Fruit fly (Drosophila melanogaster) whole organism, embryonic: ENCODE measurements around the gene Aprt.

Experiments used
- Ada2b ChIP-seq: fragments of 200-800 bp; sonication (Bioruptor generic); IDR thresholded peaks from 2 replicates; pipeline ENCODE4 v1.3.6; 2022; ENCODE audit warnings: missing biosample characterization, missing genetic modification characterization
- Adf1 ChIP-seq: fragments of 200-800 bp; sonication (Bioruptor generic); IDR thresholded peaks from 2 replicates; pipeline ENCODE4 v1.3.6; 2022; ENCODE audit warnings: missing biosample characterization, missing genetic modification characterization
- BtbVII ChIP-seq: fragments of 200-800 bp; sonication (Bioruptor generic); optimal IDR thresholded peaks from 3 replicates; lab custom pipeline; 2017; ENCODE audit warnings: missing biosample characterization, mild to moderate bottlenecking, missing genetic modification characterization
- CG1024 ChIP-seq: fragments of 200-800 bp; sonication (Bioruptor generic); IDR thresholded peaks from 2 replicates; pipeline ENCODE4 v1.3.6; 2022; ENCODE audit warnings: missing biosample characterization, missing genetic modification characterization
- CG10543 ChIP-seq: fragments of 200-800 bp; sonication (Bioruptor generic); optimal IDR thresholded peaks from 3 replicates; lab custom pipeline; 2017; ENCODE audit warnings: missing biosample characterization, mild to moderate bottlenecking, missing genetic modification characterization, moderate library complexity
- CG11247 ChIP-seq: fragments of 200-800 bp; sonication (Bioruptor generic); IDR thresholded peaks from 2 replicates; pipeline ENCODE4 v1.3.6; 2022; ENCODE audit warnings: missing biosample characterization, missing genetic modification characterization
- CG11560 ChIP-seq: fragments of 200-800 bp; sonication (Bioruptor generic); IDR thresholded peaks from 3 replicates; pipeline ENCODE4 v1.3.6; 2022; ENCODE audit warnings: missing biosample characterization, missing genetic modification characterization
- CG11695 ChIP-seq: fragments of 200-800 bp; sonication (Bioruptor generic); IDR thresholded peaks from 3 replicates; pipeline ENCODE4 v1.3.6; 2022; ENCODE audit warnings: missing biosample characterization, missing genetic modification characterization
- CG12769 ChIP-seq: fragments of 200-800 bp; sonication (Bioruptor generic); optimal IDR thresholded peaks from 2 replicates; lab custom pipeline; 2019; ENCODE audit warnings: missing biosample characterization, mild to moderate bottlenecking, missing genetic modification characterization, moderate library complexity
- CG13287 ChIP-seq: fragments of 200-800 bp; sonication (Bioruptor generic); IDR thresholded peaks from 2 replicates; pipeline ENCODE4 v1.3.6; 2022; ENCODE audit warnings: missing biosample characterization, missing genetic modification characterization; ENCODE audit not compliant: partially characterized antibody
- CG13775 ChIP-seq: fragments of 200-800 bp; sonication (Bioruptor generic); optimal IDR thresholded peaks from 3 replicates; lab custom pipeline; 2017; ENCODE audit warnings: missing biosample characterization, mild to moderate bottlenecking, missing genetic modification characterization
- CG14014 ChIP-seq: fragments of 200-800 bp; sonication (Bioruptor generic); IDR thresholded peaks from 2 replicates; pipeline ENCODE4 v1.3.6; 2022; ENCODE audit warnings: missing biosample characterization, missing genetic modification characterization
- CG14860 ChIP-seq: fragments of 200-800 bp; sonication (Bioruptor generic); IDR thresholded peaks from 3 replicates; pipeline ENCODE4 v1.3.6; 2022; ENCODE audit warnings: missing biosample characterization, missing genetic modification characterization; ENCODE audit not compliant: partially characterized antibody
- CG18011 ChIP-seq: fragments of 200-800 bp; sonication (Bioruptor generic); optimal IDR thresholded peaks from 2 replicates; lab custom pipeline; 2017; ENCODE audit warnings: missing biosample characterization, missing genetic modification characterization, mild to moderate bottlenecking, moderate library complexity, missing genotype
- CG30431 ChIP-seq: fragments of 200-800 bp; sonication (Bioruptor generic); optimal IDR thresholded peaks from 2 replicates; lab custom pipeline; 2017; ENCODE audit warnings: missing biosample characterization, missing genetic modification characterization
- CG3281 ChIP-seq: fragments of 200-800 bp; sonication (Bioruptor generic); optimal IDR thresholded peaks from 3 replicates; lab custom pipeline; 2017; ENCODE audit warnings: missing biosample characterization, mild to moderate bottlenecking, missing genetic modification characterization
- CG33213 ChIP-seq: fragments of 200-800 bp; sonication (Bioruptor generic); optimal IDR thresholded peaks from 3 replicates; lab custom pipeline; 2016; ENCODE audit warnings: missing biosample characterization, missing genetic modification characterization
- CG3407 ChIP-seq: fragments of 200-800 bp; sonication (Bioruptor generic); optimal IDR thresholded peaks from 2 replicates; lab custom pipeline; 2018; ENCODE audit warnings: missing biosample characterization, mild to moderate bottlenecking, missing genetic modification characterization
- CG4820 ChIP-seq: fragments of 200-800 bp; sonication (Bioruptor generic); optimal IDR thresholded peaks from 3 replicates; lab custom pipeline; 2016; ENCODE audit warnings: missing biosample characterization, missing genetic modification characterization
- CG7271 ChIP-seq: fragments of 200-800 bp; sonication (Bioruptor generic); optimal IDR thresholded peaks from 2 replicates; lab custom pipeline; 2018; ENCODE audit warnings: missing biosample characterization, mild to moderate bottlenecking, missing genetic modification characterization, moderate library complexity
- Dip3 ChIP-seq: fragments of 200-800 bp; sonication (Bioruptor generic); optimal IDR thresholded peaks from 3 replicates; lab custom pipeline; 2016; ENCODE audit warnings: missing biosample characterization, missing genetic modification characterization
- Ets65A ChIP-seq: fragments of 200-800 bp; sonication (Bioruptor generic); peaks from one replicate; lab custom pipeline; 2016; ENCODE audit warnings: missing biosample characterization, missing genetic modification characterization
- Fer1 ChIP-seq: fragments of 200-800 bp; sonication (Bioruptor generic); optimal IDR thresholded peaks from 2 replicates; lab custom pipeline; 2017; ENCODE audit warnings: missing biosample characterization, mild to moderate bottlenecking, missing genetic modification characterization
- HLH54F ChIP-seq: fragments of 200-800 bp; sonication (Bioruptor generic); optimal IDR thresholded peaks from 3 replicates; lab custom pipeline; 2016; ENCODE audit warnings: missing biosample characterization, missing genetic modification characterization
- Hr3 ChIP-seq: fragments of 200-800 bp; sonication (Bioruptor generic); optimal IDR thresholded peaks from 3 replicates; lab custom pipeline; 2016; ENCODE audit warnings: missing biosample characterization, missing genetic modification characterization
- Hr51 ChIP-seq, 2 experiments: fragments of 200-800 bp; sonication (Bioruptor generic); optimal IDR thresholded peaks; 2 replicates in 1 of 2; 3 replicates in 1 of 2; lab custom pipeline; 2016 to 2018; ENCODE audit warnings: missing biosample characterization in 2 of 2, missing genetic modification characterization in 2 of 2, mild to moderate bottlenecking in 1 of 2, moderate library complexity in 1 of 2
- Opbp ChIP-seq: fragments of 200-800 bp; sonication (Bioruptor generic); IDR thresholded peaks from 3 replicates; pipeline ENCODE4 v1.3.6; 2022; ENCODE audit warnings: missing biosample characterization, missing genetic modification characterization; ENCODE audit not compliant: partially characterized antibody
- Pdp1 ChIP-seq, 2 experiments: fragments of 200-800 bp; sonication (Bioruptor generic); optimal IDR thresholded peaks; 3 replicates each; lab custom pipeline; 2016; ENCODE audit warnings: missing biosample characterization in 2 of 2, missing genetic modification characterization in 2 of 2, mild to moderate bottlenecking in 1 of 2, moderate library complexity in 1 of 2
- Sox100B ChIP-seq: fragments of 200-800 bp; sonication (Bioruptor generic); optimal IDR thresholded peaks from 3 replicates; lab custom pipeline; 2018; ENCODE audit warnings: missing biosample characterization, mild to moderate bottlenecking, missing genetic modification characterization
- Sox102F ChIP-seq: fragments of 200-800 bp; sonication (Bioruptor generic); optimal IDR thresholded peaks from 2 replicates; lab custom pipeline; 2018; ENCODE audit warnings: missing biosample characterization, mild to moderate bottlenecking, missing genetic modification characterization, moderate library complexity
- ab ChIP-seq: fragments of 200-800 bp; sonication (Bioruptor generic); optimal IDR thresholded peaks from 2 replicates; lab custom pipeline; 2016; ENCODE audit warnings: missing biosample characterization, missing genetic modification characterization
- aop ChIP-seq: fragments of 200-800 bp; sonication (Bioruptor generic); IDR thresholded peaks from 2 replicates; pipeline ENCODE4 v1.3.6; 2022; ENCODE audit warnings: missing biosample characterization, missing genetic modification characterization
- bowl ChIP-seq: fragments of 200-800 bp; sonication (Bioruptor generic); IDR thresholded peaks from 2 replicates; pipeline ENCODE4 v1.3.6; 2022; ENCODE audit warnings: missing biosample characterization, missing genetic modification characterization
- btn ChIP-seq: fragments of 200-800 bp; sonication (Bioruptor generic); optimal IDR thresholded peaks from 2 replicates; lab custom pipeline; 2016; ENCODE audit warnings: missing biosample characterization, missing genetic modification characterization
- chn ChIP-seq: fragments of 200-800 bp; sonication (Bioruptor generic); optimal IDR thresholded peaks from 2 replicates; lab custom pipeline; 2016; ENCODE audit warnings: missing biosample characterization, missing genetic modification characterization
- corto ChIP-seq: fragments of 200-800 bp; sonication (Bioruptor generic); optimal IDR thresholded peaks from 2 replicates; lab custom pipeline; 2016; ENCODE audit warnings: missing biosample characterization, mild to moderate bottlenecking, missing genetic modification characterization, moderate library complexity
- dmrt99B ChIP-seq: fragments of 200-800 bp; sonication (Bioruptor generic); optimal IDR thresholded peaks from 2 replicates; lab custom pipeline; 2018; ENCODE audit warnings: missing biosample characterization, mild to moderate bottlenecking, missing genetic modification characterization, moderate library complexity
- dpn ChIP-seq, 2 experiments: fragments of 200-800 bp; sonication (Bioruptor generic); optimal IDR thresholded peaks; 3 replicates each; lab custom pipeline; 2016; ENCODE audit warnings: missing biosample characterization in 2 of 2, missing genetic modification characterization in 2 of 2
- ewg ChIP-seq: fragments of 200-800 bp; sonication (Bioruptor generic); optimal IDR thresholded peaks from 3 replicates; lab custom pipeline; 2017; ENCODE audit warnings: mild to moderate bottlenecking, missing biosample characterization, missing genetic modification reagents, missing genetic modification characterization
- gce ChIP-seq: fragments of 200-800 bp; sonication (Bioruptor generic); IDR thresholded peaks from 3 replicates; pipeline ENCODE4 v1.3.6; 2022; ENCODE audit warnings: missing biosample characterization, missing genetic modification characterization
- gcm ChIP-seq: fragments of 200-800 bp; sonication (Bioruptor generic); optimal IDR thresholded peaks from 2 replicates; lab custom pipeline; 2019; ENCODE audit warnings: missing biosample characterization, mild to moderate bottlenecking, missing genetic modification characterization, moderate library complexity
- otp ChIP-seq: fragments of 200-800 bp; sonication (Bioruptor generic); IDR thresholded peaks from 3 replicates; pipeline ENCODE4, ENCODE4 v1.3.6; 2022; ENCODE audit warnings: missing biosample characterization, missing genetic modification characterization
- pros ChIP-seq: fragments of 200-800 bp; sonication (Bioruptor generic); optimal IDR thresholded peaks from 3 replicates; lab custom pipeline; 2019; ENCODE audit warnings: missing biosample characterization, mild to moderate bottlenecking, missing genetic modification characterization, moderate library complexity
- ranshi ChIP-seq: fragments of 200-800 bp; sonication (Bioruptor generic); IDR thresholded peaks from 2 replicates; pipeline ENCODE4 v1.3.6; 2022; ENCODE audit warnings: missing biosample characterization, missing genetic modification characterization
- sd ChIP-seq: fragments of 200-800 bp; sonication (Bioruptor generic); optimal IDR thresholded peaks from 3 replicates; lab custom pipeline; 2018; ENCODE audit warnings: missing biosample characterization, mild to moderate bottlenecking, missing genetic modification characterization, moderate library complexity
- sug ChIP-seq: fragments of 200-800 bp; optimal IDR thresholded peaks from 2 replicates; lab custom pipeline; 2019; ENCODE audit warnings: missing biosample characterization, mild to moderate bottlenecking, missing genetic modification characterization, moderate library complexity
- tap ChIP-seq: fragments of 200-800 bp; optimal IDR thresholded peaks from 3 replicates; lab custom pipeline; 2019; ENCODE audit warnings: missing biosample characterization, mild to moderate bottlenecking, missing genetic modification characterization, moderate library complexity
- ttk ChIP-seq: fragments of 200-800 bp; sonication (Bioruptor generic); IDR thresholded peaks from 2 replicates; pipeline ENCODE4 v2.1.2; 2022; ENCODE audit warnings: missing biosample characterization, missing genetic modification characterization
- usp ChIP-seq: fragments of >200 bp; optimal IDR thresholded peaks from 2 replicates; lab custom pipeline; 2017; ENCODE audit warnings: missing biosample characterization, missing genetic modification characterization
- zen2 ChIP-seq: fragments of 200-800 bp; sonication (Bioruptor generic); IDR thresholded peaks from 3 replicates; pipeline ENCODE4 v1.3.6; 2022; ENCODE audit warnings: missing biosample characterization, missing genetic modification characterization; ENCODE audit not compliant: partially characterized antibody

Aprt gene

DNA sequence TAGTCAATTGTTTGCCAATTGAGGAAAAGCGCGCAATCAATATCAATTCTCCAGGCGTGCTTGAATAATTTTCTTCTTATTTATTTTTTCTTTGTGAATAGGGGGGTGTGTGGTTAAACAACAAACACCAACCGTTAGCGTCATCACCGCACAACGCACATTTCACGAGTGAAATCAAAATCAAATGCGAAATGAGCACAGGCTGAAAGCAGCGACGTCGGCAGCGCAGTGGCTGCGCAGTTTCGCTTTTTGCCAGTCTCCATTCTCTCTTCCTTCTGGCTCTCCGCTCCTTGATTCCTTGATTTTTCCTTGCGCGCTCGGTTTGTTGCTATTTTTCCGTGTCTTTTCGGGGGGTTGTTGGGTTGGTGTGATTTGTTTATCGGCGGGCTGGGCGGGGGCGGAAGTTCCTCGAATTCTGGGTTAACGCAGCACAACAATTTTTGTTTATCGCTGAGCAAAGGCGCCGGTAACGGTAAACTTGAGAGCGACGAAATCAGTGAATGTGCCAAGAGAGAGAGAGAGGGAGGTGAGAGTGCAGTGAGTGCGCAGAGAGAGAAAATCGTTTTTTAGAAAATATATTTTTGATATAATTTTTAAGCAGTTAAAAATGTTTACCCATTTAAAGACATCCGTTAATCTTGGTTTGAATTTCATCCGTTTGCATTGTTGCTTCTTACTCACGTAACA is 1.8 kb downstream of the Aprt start, which contains the start of gene CG13937:
Gene CG13937 (minus strand): TSS at position 174 of the 687 bp plus-strand sequence.
- TF ChIP-seq BtbVII (peak; percentile 25), CG3281 (no peak), pros (GFP tag; lab: Kevin White, UChicago) (peak; percentile 52), CG3407 (GFP tag; lab: Kevin White, UChicago) (no peak), ranshi (no peak), CG1024 (GFP tag; lab: Robert Waterston, UW) (no peak), CG14014 (GFP tag; lab: Robert Waterston, UW) (no peak), btn (GFP tag; lab: Kevin White, UChicago) (no peak), CG11560 (no peak), CG30431 (GFP tag; lab: Kevin White, UChicago) (no peak), ttk (GFP tag; lab: Robert Waterston, UW) (no peak), CG12769 (tag; lab: Kevin White, UChicago) (no peak), corto (GFP tag; lab: Kevin White, UChicago) (no peak), Sox100B (GFP tag; lab: Kevin White, UChicago) (no peak), CG10543 (GFP tag; lab: Kevin White, UChicago) (peak; percentile 46), Hr3 (GFP tag; lab: Kevin White, UChicago) (no peak), Ada2b (GFP tag; lab: Robert Waterston, UW) (no peak), CG13775 (GFP tag; lab: Kevin White, UChicago) (no peak), sug (no peak), CG4820 (GFP tag; lab: Kevin White, UChicago) (no peak), bowl (GFP tag; lab: Robert Waterston, UW) (no peak), CG7271 (no peak), CG13287 (peak; percentile 35; the same call in 1 of the 2 replicates), gce (no peak), dmrt99B (tag; lab: Kevin White, UChicago) (no peak), CG18011 (GFP tag; lab: Kevin White, UChicago) (no peak), Pdp1 (GFP tag; optimal IDR thresholded peaks at IDR 0.05; lab: Kevin White, UChicago) (no peak), dpn (GFP tag; optimal IDR thresholded peaks at IDR 0.05; lab: Kevin White, UChicago) (no peak), CG33213 (GFP tag; lab: Kevin White, UChicago) (no peak), tap (tag; lab: Kevin White, UChicago) (peak; percentile 7), ab (GFP tag; lab: Kevin White, UChicago) (no peak), CG11695 (GFP tag; lab: Robert Waterston, UW) (0 out of 3 replicates have a peak, but pooled peaks have one; percentile 9), otp (GFP tag; lab: Robert Waterston, UW) (no peak), zen2 (no peak), chn (GFP tag; lab: Kevin White, UChicago) (no peak), Sox102F (GFP tag; lab: Kevin White, UChicago) (no peak), Fer1 (GFP tag; lab: Kevin White, UChicago) (peak; percentile 11), HLH54F (GFP tag; lab: Kevin White, UChicago) (no peak), usp (GFP tag; lab: Kevin White, UChicago) (no peak), Hr51 (GFP tag; optimal IDR thresholded peaks at IDR 0.05; lab: Kevin White, UChicago) (peak in 1 of 2 experiments; percentile 81), gcm (GFP tag; lab: Kevin White, UChicago) (no peak), ewg (GFP tag; lab: Kevin White, UChicago) (peak; percentile 46), sd (tag; lab: Kevin White, UChicago) (peak; percentile 55), aop (no peak), CG14860 (GFP tag; lab: Robert Waterston, UW) (no peak), Ets65A (GFP tag; lab: Kevin White, UChicago) (no peak), Dip3 (GFP tag; lab: Kevin White, UChicago) (no peak), Adf1 (peak; percentile 95), CG11247 (GFP tag; lab: Robert Waterston, UW) (no peak), Opbp (no peak)
